Fruit fly (Drosophila melanogaster): ENCODE data around the gene CheB38b.

DNA sequence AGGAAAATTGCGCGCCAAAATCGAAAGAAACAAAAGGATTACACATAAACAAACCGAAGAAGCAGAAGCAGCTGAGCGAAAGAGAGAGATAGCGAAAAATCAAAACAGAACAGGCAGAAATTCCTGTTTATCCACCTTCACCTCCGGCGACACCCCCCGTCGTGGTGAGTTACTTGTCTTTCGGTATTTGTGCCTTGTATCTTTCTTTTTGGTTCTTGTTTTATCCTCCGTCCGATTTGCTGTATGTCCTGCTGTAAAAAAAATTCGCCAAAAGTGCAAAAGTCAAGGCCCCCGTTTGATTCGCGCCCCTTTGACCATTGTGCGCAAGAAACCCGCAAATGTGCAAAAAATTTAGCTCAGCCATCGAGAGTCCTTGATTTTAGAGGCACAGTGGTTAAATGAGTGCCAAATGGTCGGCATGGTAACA is 18.7 kb downstream of the CheB38b start:
- no peak for TF ChIP-seq CG12768 (GFP tag; optimal IDR thresholded peaks at IDR 0.05)
- no peak for TF ChIP-seq Crg-1 (GFP tag; optimal IDR thresholded peaks at IDR 0.05)
- TF ChIP-seq Mnt (GFP tag; optimal IDR thresholded peaks at IDR 0.05) = no peak
- no peak for TF ChIP-seq tj (GFP tag; optimal IDR thresholded peaks at IDR 0.05)
- TF ChIP-seq cnc (optimal IDR thresholded peaks at IDR 0.05) = no peak
